Fruit fly (Drosophila melanogaster) whole organism, embryonic: ENCODE results near the gene ZIPIC.

Experiments used
- Bgb ChIP-seq: fragments of 200-800 bp; sonication (Bioruptor generic); IDR thresholded peaks from 2 replicates; pipeline ENCODE4 v1.3.6; 2022; ENCODE audit warnings: missing biosample characterization, missing genetic modification characterization; ENCODE audit not compliant: partially characterized antibody
- CG11247 ChIP-seq: fragments of 200-800 bp; sonication (Bioruptor generic); IDR thresholded peaks from 2 replicates; pipeline ENCODE4 v1.3.6; 2022; ENCODE audit warnings: missing biosample characterization, missing genetic modification characterization
- CG11456 ChIP-seq: fragments of 200-800 bp; sonication (Bioruptor generic); IDR thresholded peaks from 3 replicates; pipeline ENCODE4 v1.3.6; 2022; ENCODE audit warnings: missing biosample characterization, missing genetic modification characterization
- CG12299 ChIP-seq: fragments of 200-800 bp; sonication (Bioruptor generic); optimal IDR thresholded peaks from 2 replicates; lab custom pipeline; 2018; ENCODE audit warnings: missing biosample characterization, mild to moderate bottlenecking, missing genetic modification characterization
- CG15601 ChIP-seq: fragments of 200-800 bp; sonication (Bioruptor generic); optimal IDR thresholded peaks from 3 replicates; lab custom pipeline; 2019; ENCODE audit warnings: missing biosample characterization, mild to moderate bottlenecking, missing genetic modification characterization, moderate library complexity
- CG1647 ChIP-seq: fragments of 200-800 bp; sonication (Bioruptor generic); optimal IDR thresholded peaks from 3 replicates; lab custom pipeline; 2016; ENCODE audit warnings: missing biosample characterization, missing genetic modification characterization
- CG17361 ChIP-seq: fragments of 200-800 bp; sonication (Bioruptor generic); IDR thresholded peaks from 3 replicates; pipeline ENCODE4 v1.3.6; 2022; ENCODE audit warnings: missing biosample characterization, missing genetic modification characterization
- CG17385 ChIP-seq: fragments of 200-800 bp; sonication (Bioruptor generic); optimal IDR thresholded peaks from 3 replicates; lab custom pipeline; 2018; ENCODE audit warnings: missing biosample characterization, mild to moderate bottlenecking, missing genetic modification characterization
- CG18619 ChIP-seq: fragments of 200-800 bp; sonication (Bioruptor generic); optimal IDR thresholded peaks from 3 replicates; lab custom pipeline; 2017; ENCODE audit warnings: missing biosample characterization, mild to moderate bottlenecking, missing genetic modification characterization
- CG2712 ChIP-seq: fragments of 200-800 bp; optimal IDR thresholded peaks from 3 replicates; lab custom pipeline; 2019; ENCODE audit warnings: missing biosample characterization, mild to moderate bottlenecking, missing genetic modification characterization, moderate library complexity
- CG31388 ChIP-seq: fragments of 200-800 bp; sonication (Bioruptor generic); optimal IDR thresholded peaks from 2 replicates; lab custom pipeline; 2016; ENCODE audit warnings: missing biosample characterization, missing genetic modification characterization
- CG3847 ChIP-seq: fragments of 200-800 bp; sonication (Bioruptor generic); IDR thresholded peaks from 2 replicates; pipeline ENCODE4 v1.3.6; 2022; ENCODE audit warnings: missing biosample characterization, missing genetic modification characterization
- CG6854 ChIP-seq: fragments of 200-800 bp; sonication (Bioruptor generic); optimal IDR thresholded peaks from 3 replicates; lab custom pipeline; 2017; ENCODE audit warnings: missing biosample characterization, mild to moderate bottlenecking, missing genetic modification characterization
- CG8359 ChIP-seq: fragments of 200-800 bp; sonication (Bioruptor generic); optimal IDR thresholded peaks from 2 replicates; lab custom pipeline; 2017; ENCODE audit warnings: missing biosample characterization, mild to moderate bottlenecking, missing genetic modification characterization, borderline replicate concordance
- CG8924 ChIP-seq: fragments of 200-800 bp; optimal IDR thresholded peaks from 3 replicates; lab custom pipeline; 2019; ENCODE audit warnings: missing biosample characterization, mild to moderate bottlenecking, missing genetic modification characterization, moderate library complexity
- CG9727 ChIP-seq: fragments of 200-800 bp; sonication (Bioruptor generic); optimal IDR thresholded peaks from 3 replicates; lab custom pipeline; 2017; ENCODE audit warnings: missing biosample characterization, mild to moderate bottlenecking, missing genetic modification characterization
- CG9797 ChIP-seq: fragments of 200-800 bp; sonication (Bioruptor generic); optimal IDR thresholded peaks from 3 replicates; lab custom pipeline; 2018; ENCODE audit warnings: missing biosample characterization, mild to moderate bottlenecking, missing genetic modification characterization
- CG9932 ChIP-seq: fragments of 200-800 bp; sonication (Bioruptor generic); IDR thresholded peaks from 2 replicates; pipeline ENCODE4 v1.3.6; 2022; ENCODE audit warnings: missing biosample characterization, missing genetic modification characterization
- Doc3 ChIP-seq: fragments of 200-800 bp; sonication (Bioruptor generic); IDR thresholded peaks from 3 replicates; pipeline ENCODE4 v1.3.6; 2022; ENCODE audit warnings: missing biosample characterization, missing genetic modification characterization; ENCODE audit not compliant: partially characterized antibody
- Fer2 ChIP-seq: fragments of 200-800 bp; sonication (Bioruptor generic); optimal IDR thresholded peaks from 2 replicates; lab custom pipeline; 2018; ENCODE audit warnings: missing biosample characterization, mild to moderate bottlenecking, missing genetic modification characterization, moderate library complexity
- GATAe ChIP-seq: fragments of 200-800 bp; sonication (Bioruptor generic); conservative IDR thresholded peaks from 2 replicates; pipeline ENCODE4 v1.3.6; 2022; ENCODE audit warnings: missing biosample characterization, missing genetic modification characterization
- HLH4C ChIP-seq: fragments of 200-800 bp; sonication (Bioruptor generic); IDR thresholded peaks from 3 replicates; pipeline ENCODE4 v1.3.6; 2022; ENCODE audit warnings: missing biosample characterization, missing genetic modification characterization; ENCODE audit not compliant: partially characterized antibody
- HmgD ChIP-seq: fragments of 200-800 bp; sonication (Bioruptor generic); optimal IDR thresholded peaks from 3 replicates; lab custom pipeline; 2016; ENCODE audit warnings: missing biosample characterization, missing genetic modification characterization
- Neu2 ChIP-seq: fragments of 200-800 bp; sonication (Bioruptor generic); optimal IDR thresholded peaks from 3 replicates; lab custom pipeline; 2016; ENCODE audit warnings: missing biosample characterization, missing genetic modification characterization, borderline replicate concordance
- Nf-YB ChIP-seq: fragments of 200-800 bp; sonication (Bioruptor generic); optimal IDR thresholded peaks from 3 replicates; lab custom pipeline; 2019; ENCODE audit warnings: missing biosample characterization, mild to moderate bottlenecking, missing genetic modification characterization, moderate library complexity
- Nf-YC ChIP-seq: fragments of 200-800 bp; optimal IDR thresholded peaks from 3 replicates; lab custom pipeline; 2019; ENCODE audit warnings: missing biosample characterization, mild to moderate bottlenecking, missing genetic modification characterization, moderate library complexity
- Oli ChIP-seq: fragments of 200-800 bp; sonication (Bioruptor generic); optimal IDR thresholded peaks from 2 replicates; lab custom pipeline; 2018; ENCODE audit warnings: missing biosample characterization, mild to moderate bottlenecking, missing genetic modification characterization, moderate library complexity
- YL-1 ChIP-seq: fragments of 200-800 bp; sonication (Bioruptor generic); optimal IDR thresholded peaks from 3 replicates; lab custom pipeline; 2017; ENCODE audit warnings: missing biosample characterization, mild to moderate bottlenecking, missing genetic modification characterization
- amos ChIP-seq: fragments of 200-800 bp; sonication (Bioruptor generic); IDR thresholded peaks from 2 replicates; pipeline ENCODE4 v1.3.6; 2022; ENCODE audit warnings: missing biosample characterization, missing genetic modification characterization; ENCODE audit not compliant: partially characterized antibody
- dysf ChIP-seq: fragments of 200-800 bp; sonication (Bioruptor generic); IDR thresholded peaks from 3 replicates; pipeline ENCODE4 v1.3.6; 2022; ENCODE audit warnings: missing biosample characterization, missing genetic modification characterization
- eyg ChIP-seq: fragments of 200-800 bp; sonication (Bioruptor generic); optimal IDR thresholded peaks from 3 replicates; lab custom pipeline; 2016; ENCODE audit warnings: missing biosample characterization, missing genetic modification characterization
- gcm ChIP-seq: fragments of 200-800 bp; sonication (Bioruptor generic); optimal IDR thresholded peaks from 2 replicates; lab custom pipeline; 2019; ENCODE audit warnings: missing biosample characterization, mild to moderate bottlenecking, missing genetic modification characterization, moderate library complexity
- gem ChIP-seq: fragments of 200-800 bp; sonication (Bioruptor generic); optimal IDR thresholded peaks from 2 replicates; lab custom pipeline; 2019; ENCODE audit warnings: missing biosample characterization, mild to moderate bottlenecking, missing genetic modification characterization, moderate library complexity
- hbn ChIP-seq: fragments of 200-800 bp; sonication (Bioruptor generic); IDR thresholded peaks from 2 replicates; pipeline ENCODE4 v1.3.6; 2022; ENCODE audit warnings: missing biosample characterization, missing genetic modification characterization; ENCODE audit not compliant: partially characterized antibody
- kay ChIP-seq: fragments of 200-800 bp; sonication (Bioruptor generic); optimal IDR thresholded peaks from 2 replicates; lab custom pipeline; 2016; ENCODE audit warnings: missing biosample characterization, missing genetic modification characterization
- p53 ChIP-seq: fragments of 200-800 bp; sonication (Bioruptor generic); optimal IDR thresholded peaks from 2 replicates; lab custom pipeline; 2016; ENCODE audit warnings: missing biosample characterization, missing genetic modification characterization
- pan ChIP-seq, 4 experiments: fragments of >200 bp in 3 of 4; fragments of 200-800 bp in 1 of 4; sonication (Bioruptor generic) in 1 of 4; optimal IDR thresholded peaks in 3 of 4; IDR thresholded peaks in 1 of 4; 2 replicates each; pipeline versions ENCODE4 v1.3.6 to Lab custom; 2017 to 2022; ENCODE audit warnings: missing biosample characterization in 2 of 4, missing genetic modification characterization in 2 of 4, mixed read lengths in 1 of 4
- pita ChIP-seq: fragments of 200-800 bp; sonication (Bioruptor generic); optimal IDR thresholded peaks from 2 replicates; lab custom pipeline; 2017; ENCODE audit warnings: missing biosample characterization, mild to moderate bottlenecking, missing genetic modification characterization
- pros ChIP-seq: fragments of 200-800 bp; sonication (Bioruptor generic); optimal IDR thresholded peaks from 3 replicates; lab custom pipeline; 2019; ENCODE audit warnings: missing biosample characterization, mild to moderate bottlenecking, missing genetic modification characterization, moderate library complexity
- pzg ChIP-seq: fragments of 200-800 bp; sonication (Bioruptor generic); optimal IDR thresholded peaks from 3 replicates; lab custom pipeline; 2018; ENCODE audit warnings: missing biosample characterization, mild to moderate bottlenecking, missing genetic modification characterization, moderate library complexity
- seq ChIP-seq: fragments of 200-800 bp; sonication (Bioruptor generic); IDR thresholded peaks from 2 replicates; pipeline ENCODE4 v1.3.6; 2022; ENCODE audit warnings: missing biosample characterization, missing genetic modification characterization
- sqz ChIP-seq: fragments of 200-800 bp; sonication (Bioruptor generic); optimal IDR thresholded peaks from 3 replicates; lab custom pipeline; 2018; ENCODE audit warnings: missing biosample characterization, mild to moderate bottlenecking, missing genetic modification characterization
- vvl ChIP-seq: fragments of 200-800 bp; sonication (Bioruptor generic); IDR thresholded peaks from 2 replicates; pipeline ENCODE4 v1.3.6; 2022; ENCODE audit warnings: missing biosample characterization, missing genetic modification characterization

ZIPIC gene

DNA sequence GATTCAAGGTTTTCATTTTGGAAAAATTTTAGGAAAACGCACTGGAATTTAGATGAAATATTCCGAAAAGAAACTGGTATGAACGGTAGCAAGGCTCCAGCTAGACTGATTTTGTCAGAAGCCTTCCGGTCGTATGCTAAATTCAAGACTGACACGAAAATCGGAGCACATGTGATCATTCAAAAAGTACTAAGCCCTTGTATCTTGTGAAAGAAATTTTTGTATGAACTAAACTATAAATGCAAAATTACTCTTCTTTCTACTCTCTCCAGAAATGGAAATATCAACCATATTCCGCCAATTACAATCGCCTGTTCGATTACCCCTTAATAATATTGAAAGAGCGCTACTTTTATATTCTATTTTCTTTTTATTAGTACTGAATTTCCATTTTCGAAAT, 960 bp upstream of the ZIPIC start, which contains the start of gene ocn:
Gene ocn (minus strand): TSS at position 101 of the 400 bp plus-strand sequence.
- TF ChIP-seq YL-1 (GFP tag; lab: Kevin White, UChicago), result no peak
- 0 out of 3 replicates have a peak, but pooled peaks have one; percentile 6 for TF ChIP-seq Doc3
- TF ChIP-seq CG6854, result no peak
- no peak for TF ChIP-seq sqz
- TF ChIP-seq CG1647 (GFP tag; lab: Kevin White, UChicago), result no peak
- no peak for TF ChIP-seq CG8924 (tag; lab: Kevin White, UChicago)

DNA sequence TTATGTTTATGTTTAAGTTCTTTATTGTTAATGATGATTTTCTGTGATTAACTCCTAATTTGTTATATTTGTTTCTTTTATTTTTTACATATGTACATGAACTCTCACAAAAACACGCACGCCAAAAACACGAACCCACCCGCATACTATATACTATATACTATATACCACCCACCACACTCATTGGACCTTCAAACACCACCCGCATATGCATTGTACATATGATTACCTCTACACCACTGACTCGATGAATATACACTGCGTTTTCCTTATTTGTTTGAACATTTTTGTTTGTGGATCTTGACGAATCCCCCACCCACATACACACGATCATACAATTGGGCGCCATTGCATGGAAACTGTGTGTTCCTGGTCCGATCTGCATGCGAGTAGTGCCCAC, 4.4 kb downstream of the ZIPIC start:
- TF ChIP-seq gcm (GFP tag; lab: Kevin White, UChicago) (peak; percentile 92), hbn (no peak)

DNA sequence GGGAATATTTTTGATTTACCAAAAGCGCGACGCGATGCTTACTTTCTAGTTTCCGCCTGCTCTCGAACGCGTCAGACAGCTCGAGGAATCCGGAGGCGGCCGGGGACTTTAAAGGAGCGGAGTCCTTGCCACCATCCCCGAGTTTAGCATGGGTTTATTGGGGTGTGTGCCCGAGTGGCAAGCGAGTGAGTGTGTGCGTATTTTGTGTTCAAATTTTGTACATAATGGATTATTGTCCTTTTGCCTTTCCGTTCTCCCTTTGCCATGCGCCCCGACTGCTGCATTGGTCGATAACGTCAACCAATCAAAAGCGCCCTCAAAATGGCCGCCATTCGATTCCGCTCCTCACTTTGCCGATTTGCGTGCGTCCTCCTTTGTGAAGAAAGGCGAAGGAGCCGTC, 6.6 kb downstream of the ZIPIC start:
- 0 out of 2 replicates have a peak, but pooled peaks have one; percentile 25 for TF ChIP-seq Bgb (GFP tag; lab: Robert Waterston, UW)
- no peak for TF ChIP-seq CG12299
- TF ChIP-seq Nf-YB (GFP tag; lab: Kevin White, UChicago), result peak; percentile 96
- no peak for TF ChIP-seq Neu2 (GFP tag; lab: Kevin White, UChicago)
- TF ChIP-seq Oli, result no peak
- peak; percentile 96 for TF ChIP-seq Nf-YC
- peak; percentile 59; the same call in 1 of the 2 replicates for TF ChIP-seq seq (GFP tag; lab: Robert Waterston, UW)
- TF ChIP-seq eyg (GFP tag; lab: Kevin White, UChicago), result no peak
- TF ChIP-seq pros, result peak; percentile 77

dm6 chr3R:30023445-30023844, 13.2 kb downstream of the ZIPIC start:
- TF ChIP-seq CG31388 (GFP tag; lab: Kevin White, UChicago), result no peak
- no peak for TF ChIP-seq CG9727 (GFP tag; lab: Kevin White, UChicago)
- TF ChIP-seq vvl (GFP tag; lab: Robert Waterston, UW), result 0 out of 2 replicates have a peak, but pooled peaks have one; percentile 8
- no peak for TF ChIP-seq Fer2 (tag; lab: Kevin White, UChicago)
- TF ChIP-seq CG18619 (GFP tag; lab: Kevin White, UChicago), result no peak
- no peak for TF ChIP-seq CG9932
- TF ChIP-seq CG15601 (tag; lab: Kevin White, UChicago), result peak; percentile 97

DNA sequence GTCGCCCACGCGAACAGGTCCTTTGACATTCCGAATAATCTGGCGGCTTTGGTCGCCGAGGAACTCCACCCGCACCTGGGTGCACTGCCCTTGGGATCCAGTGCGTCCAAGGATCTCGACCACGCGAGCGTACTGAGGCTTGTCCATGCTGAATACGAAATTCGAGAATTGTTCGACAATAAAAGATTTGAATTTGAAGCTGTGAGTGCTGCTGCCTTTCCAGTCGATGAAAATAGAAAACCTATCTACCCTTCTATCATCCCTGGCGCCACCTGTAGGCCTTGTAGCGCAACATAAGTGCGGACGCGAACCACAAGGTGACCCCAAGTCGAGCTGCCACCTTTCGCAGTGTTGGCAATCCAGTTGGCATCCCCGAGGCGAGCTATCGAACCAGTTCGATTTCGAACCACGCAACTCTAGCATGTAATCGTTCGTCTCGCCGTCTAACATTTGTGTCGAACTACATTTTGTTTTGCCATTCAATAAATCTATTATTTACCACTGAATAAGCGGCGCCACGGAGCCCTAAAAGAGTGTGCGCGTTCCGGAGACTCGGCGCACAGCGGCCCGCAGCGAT, 14.1 kb downstream of the ZIPIC start, which contains the start of the genes RpS28a and Axn:
Gene RpS28a (minus strand): TSS at position 197 of the 577 bp plus-strand sequence.
Gene Axn (plus strand): TSS at position 391 of the 577 bp plus-strand sequence.
- TF ChIP-seq dysf (GFP tag; lab: Robert Waterston, UW), result peak; percentile 37; the same call in 1 of the 3 replicates
- no peak for TF ChIP-seq pan (optimal IDR thresholded peaks at IDR 0.05; lab: Kevin White, UChicago)
- TF ChIP-seq pan (GFP tag; optimal IDR thresholded peaks at IDR 0.05 in 1 of 2, IDR thresholded peaks at IDR 0.05 in 1 of 2), result peak in 1 of 2 experiments; percentile 26
- peak; percentile 39 for TF ChIP-seq p53 (GFP tag; lab: Kevin White, UChicago)
- no peak for TF ChIP-seq gem (tag; lab: Kevin White, UChicago)
- no peak; the same call in 2 of the 3 replicates for TF ChIP-seq CG17361 (GFP tag; lab: Robert Waterston, UW)
- TF ChIP-seq HLH4C (GFP tag; lab: Robert Waterston, UW), result peak; percentile 14; the same call in 1 of the 3 replicates
- peak; percentile 85 for TF ChIP-seq pita
- TF ChIP-seq GATAe (GFP tag; lab: Robert Waterston, UW), result no peak
- TF ChIP-seq CG2712 (tag; lab: Kevin White, UChicago), result peak; percentile 44
- no peak for TF ChIP-seq kay
- TF ChIP-seq CG9797 (GFP tag; lab: Kevin White, UChicago), result peak; percentile 43
- peak; percentile 83 for TF ChIP-seq HmgD (GFP tag; lab: Kevin White, UChicago)
- peak; percentile 65; the same call in 1 of the 2 replicates for TF ChIP-seq amos (GFP tag; lab: Robert Waterston, UW)
- TF ChIP-seq CG11247 (GFP tag; lab: Robert Waterston, UW), result no peak
- peak; percentile 73; the same call in 2 of the 3 replicates for TF ChIP-seq CG11456 (GFP tag; lab: Robert Waterston, UW)
- TF ChIP-seq pzg (GFP tag; lab: Kevin White, UChicago), result peak; percentile 98
- peak; percentile 76 for TF ChIP-seq CG3847 (GFP tag; lab: Robert Waterston, UW)
- no peak for TF ChIP-seq CG8359 (GFP tag; lab: Kevin White, UChicago)
- no peak for TF ChIP-seq CG17385 (GFP tag; lab: Kevin White, UChicago)
